Worm (Caenorhabditis elegans): Measurements from ENCODE around the gene R105.1.

The R105.1 gene

ce11 chrIV:4650624-4651094 lies 17.2 kb downstream of the R105.1 start, which contains the start of gene ubc-9 (continued):
- TF ChIP-seq F55B11.4 (tag; optimal IDR thresholded peaks at IDR 0.05; ENCODE audit: borderline replicate concordance, insufficient read depth) (no peak), Y53G8AR.9 (GFP tag; conservative IDR thresholded peaks at IDR 0.05) (peak; percentile 80), Y95B8A.8 (GFP tag; IDR thresholded peaks at IDR 0.05) (peak; percentile 58; the same call in 1 of the 2 replicates), attf-6 (GFP tag; IDR thresholded peaks at IDR 0.05) (peak; percentile 53; the same call in 1 of the 2 replicates), bed-2 (GFP tag; IDR thresholded peaks at IDR 0.05) (no peak), fkh-3 (tag; optimal IDR thresholded peaks at IDR 0.05) (no peak), die-1 (tag; optimal IDR thresholded peaks at IDR 0.05) (peak; percentile 1), madf-6 (GFP tag; IDR thresholded peaks at IDR 0.05) (peak; percentile 97), rec-8 (tag; optimal IDR thresholded peaks at IDR 0.05) (no peak), dox-1 (GFP tag; IDR thresholded peaks at IDR 0.05) (peak; percentile 92), dpff-1 (tag; optimal IDR thresholded peaks at IDR 0.05) (no peak), F33H1.4 (GFP tag; IDR thresholded peaks at IDR 0.05) (peak; percentile 81), rcor-1 (GFP tag; IDR thresholded peaks at IDR 0.05) (peak; percentile 86), F49E8.2 (tag; optimal IDR thresholded peaks at IDR 0.05; ENCODE audit: insufficient read depth) (peak; percentile 52), B0019.2 (GFP tag; conservative IDR thresholded peaks at IDR 0.05) (0 out of 2 replicates have a peak, but pooled peaks have one; percentile 24), snpc-1.1 (tag; optimal IDR thresholded peaks at IDR 0.05; ENCODE audit: insufficient read depth) (no peak), pbrm-1 (GFP tag; IDR thresholded peaks at IDR 0.05) (peak; percentile 87), chd-7 (tag; optimal IDR thresholded peaks at IDR 0.05) (no peak), dpl-1 (GFP tag; optimal IDR thresholded peaks at IDR 0.05) (peak; percentile 84), ztf-22 (GFP tag; optimal IDR thresholded peaks at IDR 0.05) (no peak), F23B12.7 (tag; optimal IDR thresholded peaks at IDR 0.05; ENCODE audit: insufficient read depth) (peak; percentile 50), ceh-27 (GFP tag; optimal IDR thresholded peaks at IDR 0.05) (peak; percentile 17), mxl-1 (tag; optimal IDR thresholded peaks at IDR 0.05) (no peak), F52B5.7 (tag; optimal IDR thresholded peaks at IDR 0.05) (no peak), F39B2.1 (GFP tag; IDR thresholded peaks at IDR 0.05) (no peak), hlh-12 (tag; optimal IDR thresholded peaks at IDR 0.05) (no peak), nfya-2 (GFP tag; IDR thresholded peaks at IDR 0.05) (no peak), C17E4.6 (GFP tag; IDR thresholded peaks at IDR 0.05) (peak; percentile 83; the same call in 1 of the 2 replicates), egrh-3 (GFP tag; IDR thresholded peaks at IDR 0.05) (peak; percentile 65; the same call in 1 of the 2 replicates), lir-1 (GFP tag; conservative IDR thresholded peaks at IDR 0.05) (peak; percentile 59; the same call in 1 of the 2 replicates)

ce11 chrIV:4652365-4652844 lies 18.9 kb downstream of the R105.1 start, which contains the start of gene F29B9.5:
Gene F29B9.5 (plus strand): TSS chrIV:4652415.
- TF ChIP-seq lin-54 (GFP tag; optimal IDR thresholded peaks at IDR 0.05), result no peak
- no peak for TF ChIP-seq rpc-1 (optimal IDR thresholded peaks at IDR 0.05)
- no peak for TF ChIP-seq rpc-1 (tag; optimal IDR thresholded peaks at IDR 0.05)
- TF ChIP-seq ceh-79 (tag; optimal IDR thresholded peaks at IDR 0.05), result peak; percentile 51
- peak; percentile 71 for TF ChIP-seq ekl-4 (GFP tag; IDR thresholded peaks at IDR 0.05)
- TF ChIP-seq T07F8.4 (tag; optimal IDR thresholded peaks at IDR 0.05), result peak; percentile 18
- no peak for TF ChIP-seq sea-2 (GFP tag; IDR thresholded peaks at IDR 0.05)
- no peak for TF ChIP-seq attf-3 (GFP tag; conservative IDR thresholded peaks at IDR 0.05)
- TF ChIP-seq let-526 (GFP tag; IDR thresholded peaks at IDR 0.05), result no peak
- peak; percentile 13 for TF ChIP-seq zim-3 (tag; optimal IDR thresholded peaks at IDR 0.05)
- TF ChIP-seq madf-8 (GFP tag; conservative IDR thresholded peaks at IDR 0.05), result no peak; the same call in 1 of the 2 replicates
- TF ChIP-seq hlh-26 (GFP tag; conservative IDR thresholded peaks at IDR 0.05), result no peak
- no peak for TF ChIP-seq let-607 (tag; optimal IDR thresholded peaks at IDR 0.05)
- TF ChIP-seq snpc-4 (GFP tag; optimal IDR thresholded peaks at IDR 0.05), result peak; percentile 2
- TF ChIP-seq snpc-4 (tag; optimal IDR thresholded peaks at IDR 0.05), result peak in 1 of 4 experiments; percentile 18
- TF ChIP-seq dox-1 (GFP tag; IDR thresholded peaks at IDR 0.05), result peak; percentile 24; the same call in 1 of the 2 replicates
- TF ChIP-seq Y53G8AR.9 (GFP tag; conservative IDR thresholded peaks at IDR 0.05), result peak; percentile 80
- TF ChIP-seq F49E8.2 (tag; optimal IDR thresholded peaks at IDR 0.05; ENCODE audit: insufficient read depth), result peak; percentile 75
- TF ChIP-seq aptf-2 (GFP tag; conservative IDR thresholded peaks at IDR 0.05), result no peak
- peak; percentile 31; the same call in 1 of the 2 replicates for TF ChIP-seq mcd-1 (GFP tag; IDR thresholded peaks at IDR 0.05)
- no peak for TF ChIP-seq egrh-3 (GFP tag; IDR thresholded peaks at IDR 0.05)
